Fruit fly (Drosophila melanogaster) whole organism, wandering third instar larva: Measurements from ENCODE around the gene Jon99Ciii.

ENCODE experiments used
- CG32264 ChIP-seq: fragments of 200-800 bp; sonication (Bioruptor generic); optimal IDR thresholded peaks from 2 replicates; lab custom pipeline; 2016; ENCODE audit warnings: missing biosample characterization, missing genetic modification characterization
- fru ChIP-seq: fragments of 200-800 bp; sonication (Bioruptor generic); optimal IDR thresholded peaks from 3 replicates; lab custom pipeline; 2016; ENCODE audit warnings: missing biosample characterization, mild to moderate bottlenecking, missing genetic modification characterization
- h ChIP-seq: fragments of 200-800 bp; sonication (Bioruptor generic); optimal IDR thresholded peaks from 3 replicates; lab custom pipeline; 2016; ENCODE audit warnings: missing biosample characterization, mild to moderate bottlenecking, missing genetic modification characterization
- pan ChIP-seq: fragments of >200 bp; optimal IDR thresholded peaks from 2 replicates; lab custom pipeline; 2017
- psq ChIP-seq: fragments of 200-800 bp; sonication (Bioruptor generic); optimal IDR thresholded peaks from 3 replicates; lab custom pipeline; 2017; ENCODE audit warnings: missing biosample characterization, mild to moderate bottlenecking, missing genetic modification characterization, moderate library complexity

- no peak for TF ChIP-seq fru (GFP tag; lab: Kevin White, UChicago)
- TF ChIP-seq h (GFP tag; lab: Kevin White, UChicago) = no peak
- no peak for TF ChIP-seq psq (GFP tag; lab: Kevin White, UChicago)
- no peak for TF ChIP-seq pan
- TF ChIP-seq CG32264 (GFP tag; lab: Kevin White, UChicago) = no peak
These were observed 29.0 kb upstream of the Jon99Ciii start for dm6 chr3R:29893030-29893429.
